Fruit fly (Drosophila melanogaster) whole organism, embryonic: ENCODE measurements around the gene CG14618.

ENCODE experiments used
- Ada2b ChIP-seq: fragments of 200-800 bp; sonication (Bioruptor generic); IDR thresholded peaks from 2 replicates; pipeline ENCODE4 v1.3.6; 2022; ENCODE audit warnings: missing biosample characterization, missing genetic modification characterization
- CG11085 ChIP-seq: fragments of 200-800 bp; sonication (Bioruptor generic); IDR thresholded peaks from 2 replicates; pipeline ENCODE4 v1.3.6; 2022; ENCODE audit warnings: missing biosample characterization, missing genetic modification characterization
- CG14860 ChIP-seq: fragments of 200-800 bp; sonication (Bioruptor generic); IDR thresholded peaks from 3 replicates; pipeline ENCODE4 v1.3.6; 2022; ENCODE audit warnings: missing biosample characterization, missing genetic modification characterization; ENCODE audit not compliant: partially characterized antibody
- CG15269 ChIP-seq: fragments of 200-800 bp; sonication (Bioruptor generic); optimal IDR thresholded peaks from 2 replicates; lab custom pipeline; 2018; ENCODE audit warnings: missing biosample characterization, mild to moderate bottlenecking, missing genetic modification characterization, moderate library complexity
- CG16813 ChIP-seq: fragments of 200-800 bp; sonication (Bioruptor generic); IDR thresholded peaks from 3 replicates; pipeline ENCODE4 v1.3.6; 2022; ENCODE audit warnings: missing biosample characterization, missing genetic modification characterization; ENCODE audit not compliant: partially characterized antibody
- CG17829 ChIP-seq: fragments of 200-800 bp; optimal IDR thresholded peaks from 2 replicates; lab custom pipeline; 2019; ENCODE audit warnings: missing biosample characterization, mild to moderate bottlenecking, missing genetic modification characterization, moderate library complexity
- CG30403 ChIP-seq: fragments of 200-800 bp; sonication (Bioruptor generic); optimal IDR thresholded peaks from 3 replicates; lab custom pipeline; 2016; ENCODE audit warnings: missing biosample characterization, missing genetic modification characterization
- CG33557 ChIP-seq: fragments of 200-800 bp; sonication (Bioruptor generic); optimal IDR thresholded peaks from 2 replicates; lab custom pipeline; 2019; ENCODE audit warnings: missing biosample characterization, mild to moderate bottlenecking, missing genetic modification characterization, moderate library complexity
- CG4707 ChIP-seq: fragments of 200-800 bp; sonication (Bioruptor generic); optimal IDR thresholded peaks from 2 replicates; lab custom pipeline; 2018; ENCODE audit warnings: missing biosample characterization, mild to moderate bottlenecking, missing genetic modification characterization, moderate library complexity
- CG6272 ChIP-seq: fragments of 200-800 bp; sonication (Bioruptor generic); IDR thresholded peaks from 2 replicates; pipeline ENCODE4 v1.3.6; 2022; ENCODE audit warnings: missing biosample characterization, missing genetic modification characterization
- CG6813 ChIP-seq: fragments of 200-800 bp; sonication (Bioruptor generic); optimal IDR thresholded peaks from 2 replicates; lab custom pipeline; 2017; ENCODE audit warnings: missing biosample characterization, missing genetic modification characterization, mild to moderate bottlenecking, moderate library complexity, missing genetic modification reagents
- CG7963 ChIP-seq: fragments of 200-800 bp; sonication (Bioruptor generic); IDR thresholded peaks from 3 replicates; pipeline ENCODE4 v1.3.6; 2022; ENCODE audit warnings: missing biosample characterization, missing genetic modification characterization; ENCODE audit not compliant: partially characterized antibody
- CG9609 ChIP-seq: fragments of 200-800 bp; sonication (Bioruptor generic); optimal IDR thresholded peaks from 3 replicates; lab custom pipeline; 2016; ENCODE audit warnings: missing biosample characterization, missing genetic modification characterization
- CrebB ChIP-seq: fragments of 200-800 bp; sonication (Bioruptor generic); optimal IDR thresholded peaks from 3 replicates; lab custom pipeline; 2018; ENCODE audit warnings: missing biosample characterization, mild to moderate bottlenecking, missing genetic modification characterization
- D19A ChIP-seq: fragments of 200-800 bp; optimal IDR thresholded peaks from 3 replicates; lab custom pipeline; 2019; ENCODE audit warnings: missing biosample characterization, mild to moderate bottlenecking, missing genetic modification characterization, moderate library complexity
- Deaf1 ChIP-seq: fragments of 200-800 bp; optimal IDR thresholded peaks from 3 replicates; lab custom pipeline; 2019; ENCODE audit warnings: missing biosample characterization, mild to moderate bottlenecking, missing genetic modification characterization, moderate library complexity
- Dfd ChIP-seq, 2 experiments: fragments of >200 bp; optimal IDR thresholded peaks; 2 replicates each; lab custom pipeline; 2017; ENCODE audit warnings: missing biosample characterization in 2 of 2, missing genetic modification characterization in 2 of 2
- Dip3 ChIP-seq: fragments of 200-800 bp; sonication (Bioruptor generic); optimal IDR thresholded peaks from 3 replicates; lab custom pipeline; 2016; ENCODE audit warnings: missing biosample characterization, missing genetic modification characterization
- Dll ChIP-seq: fragments of 200-800 bp; sonication (Bioruptor generic); IDR thresholded peaks from 4 replicates; pipeline ENCODE4 v1.3.6; 2022; ENCODE audit warnings: missing biosample characterization, missing genetic modification characterization; ENCODE audit not compliant: partially characterized antibody
- Dp ChIP-seq: fragments of 200-800 bp; sonication (Bioruptor generic); optimal IDR thresholded peaks from 2 replicates; lab custom pipeline; 2018; ENCODE audit warnings: missing biosample characterization, mild to moderate bottlenecking, missing genetic modification characterization, moderate library complexity
- Fer2 ChIP-seq: fragments of 200-800 bp; sonication (Bioruptor generic); optimal IDR thresholded peaks from 2 replicates; lab custom pipeline; 2018; ENCODE audit warnings: missing biosample characterization, mild to moderate bottlenecking, missing genetic modification characterization, moderate library complexity
- Gsc ChIP-seq: fragments of 200-800 bp; sonication (Bioruptor generic); IDR thresholded peaks from 2 replicates; pipeline ENCODE4 v1.3.6; 2022; ENCODE audit warnings: missing biosample characterization, missing genetic modification characterization
- HLH4C ChIP-seq: fragments of 200-800 bp; sonication (Bioruptor generic); IDR thresholded peaks from 3 replicates; pipeline ENCODE4 v1.3.6; 2022; ENCODE audit warnings: missing biosample characterization, missing genetic modification characterization; ENCODE audit not compliant: partially characterized antibody
- Hmx ChIP-seq: fragments of 200-800 bp; sonication (Bioruptor generic); optimal IDR thresholded peaks from 2 replicates; lab custom pipeline; 2016; ENCODE audit warnings: missing biosample characterization, missing genetic modification characterization
- Hr39 ChIP-seq: fragments of >200 bp; optimal IDR thresholded peaks from 2 replicates; lab custom pipeline; 2017
- MBD-R2 ChIP-seq: fragments of 200-800 bp; sonication (Bioruptor generic); IDR thresholded peaks from 2 replicates; pipeline ENCODE4 v1.3.6; 2022; ENCODE audit warnings: missing biosample characterization, missing genetic modification characterization
- Mad ChIP-seq: fragments of 200-800 bp; sonication (Bioruptor generic); optimal IDR thresholded peaks from 2 replicates; lab custom pipeline; 2016; ENCODE audit warnings: missing biosample characterization, missing genetic modification characterization
- Med ChIP-seq: fragments of 200-800 bp; sonication (Bioruptor generic); peaks from one replicate; lab custom pipeline; 2016; ENCODE audit warnings: missing biosample characterization, missing genetic modification characterization, mild to moderate bottlenecking, inconsistent platforms, moderate library complexity
- Neu2 ChIP-seq: fragments of 200-800 bp; sonication (Bioruptor generic); optimal IDR thresholded peaks from 3 replicates; lab custom pipeline; 2016; ENCODE audit warnings: missing biosample characterization, missing genetic modification characterization, borderline replicate concordance
- Scr ChIP-seq: fragments of 200-800 bp; sonication (Bioruptor generic); IDR thresholded peaks from 2 replicates; pipeline ENCODE4 v1.3.6; 2022; ENCODE audit warnings: missing biosample characterization, missing genetic modification characterization; ENCODE audit not compliant: partially characterized antibody
- Sin3A ChIP-seq: fragments of >200 bp; optimal IDR thresholded peaks from 2 replicates; lab custom pipeline; 2018
- Six4 ChIP-seq: fragments of 200-800 bp; sonication (Bioruptor generic); optimal IDR thresholded peaks from 2 replicates; lab custom pipeline; 2016; ENCODE audit warnings: missing biosample characterization, missing genetic modification characterization
- abd-A ChIP-seq: fragments of 200-800 bp; sonication (Bioruptor generic); optimal IDR thresholded peaks from 3 replicates; lab custom pipeline; 2019; ENCODE audit warnings: missing biosample characterization, mild to moderate bottlenecking, missing genetic modification characterization, moderate library complexity
- bowl ChIP-seq: fragments of 200-800 bp; sonication (Bioruptor generic); IDR thresholded peaks from 2 replicates; pipeline ENCODE4 v1.3.6; 2022; ENCODE audit warnings: missing biosample characterization, missing genetic modification characterization
- crp ChIP-seq, 2 experiments: fragments of 200-800 bp; sonication (Bioruptor generic); optimal IDR thresholded peaks; 2 replicates in 1 of 2; 3 replicates in 1 of 2; lab custom pipeline; 2017; ENCODE audit warnings: missing biosample characterization in 2 of 2, missing genetic modification characterization in 2 of 2, mild to moderate bottlenecking in 1 of 2, moderate library complexity in 1 of 2
- emc ChIP-seq: fragments of 200-800 bp; sonication (Bioruptor generic); optimal IDR thresholded peaks from 2 replicates; lab custom pipeline; 2016; ENCODE audit warnings: missing biosample characterization, missing genetic modification characterization
- ems ChIP-seq: fragments of 200-800 bp; sonication (Bioruptor generic); optimal IDR thresholded peaks from 3 replicates; lab custom pipeline; 2016; ENCODE audit warnings: missing biosample characterization, missing genetic modification characterization
- exex ChIP-seq: fragments of 200-800 bp; sonication (Bioruptor generic); optimal IDR thresholded peaks from 4 replicates; lab custom pipeline; 2018; ENCODE audit warnings: missing biosample characterization, mild to moderate bottlenecking, missing genetic modification characterization, moderate library complexity
- hth ChIP-seq: fragments of >200 bp; optimal IDR thresholded peaks from 2 replicates; lab custom pipeline; 2017; ENCODE audit warnings: inconsistent platforms
- lbe ChIP-seq: fragments of 200-800 bp; sonication (Bioruptor generic); optimal IDR thresholded peaks from 2 replicates; lab custom pipeline; 2016; ENCODE audit warnings: missing biosample characterization, mild to moderate bottlenecking, missing genetic modification characterization
- lmd ChIP-seq: fragments of 200-800 bp; sonication (Bioruptor generic); IDR thresholded peaks from 2 replicates; pipeline ENCODE4 v1.3.6; 2022; ENCODE audit warnings: missing biosample characterization, missing genetic modification characterization
- pan ChIP-seq, 4 experiments: fragments of >200 bp in 3 of 4; fragments of 200-800 bp in 1 of 4; sonication (Bioruptor generic) in 1 of 4; optimal IDR thresholded peaks in 3 of 4; IDR thresholded peaks in 1 of 4; 2 replicates each; pipeline versions ENCODE4 v1.3.6 to Lab custom; 2017 to 2022; ENCODE audit warnings: missing biosample characterization in 2 of 4, missing genetic modification characterization in 2 of 4, mixed read lengths in 1 of 4
- pnt ChIP-seq: fragments of 200-800 bp; sonication (Bioruptor generic); optimal IDR thresholded peaks from 3 replicates; lab custom pipeline; 2016; ENCODE audit warnings: missing biosample characterization, missing genetic modification characterization
- repo ChIP-seq: fragments of 200-800 bp; sonication (Bioruptor generic); optimal IDR thresholded peaks from 2 replicates; lab custom pipeline; 2016; ENCODE audit warnings: missing biosample characterization, missing genetic modification characterization
- run ChIP-seq: fragments of 200-800 bp; sonication (Bioruptor generic); optimal IDR thresholded peaks from 3 replicates; lab custom pipeline; 2018; ENCODE audit warnings: missing biosample characterization, mild to moderate bottlenecking, missing genetic modification characterization
- schlank ChIP-seq: fragments of 200-800 bp; sonication (Bioruptor generic); optimal IDR thresholded peaks from 2 replicates; lab custom pipeline; 2018; ENCODE audit warnings: missing biosample characterization, mild to moderate bottlenecking, missing genetic modification characterization
- slbo ChIP-seq: fragments of 200-800 bp; sonication (Bioruptor generic); IDR thresholded peaks from 2 replicates; pipeline ENCODE4 v1.3.6; 2022; ENCODE audit warnings: missing biosample characterization, missing genetic modification characterization
- tna ChIP-seq: fragments of 200-800 bp; sonication (Bioruptor generic); IDR thresholded peaks from 2 replicates; pipeline ENCODE4 v1.3.6; 2022; ENCODE audit warnings: missing biosample characterization, missing genetic modification characterization; ENCODE audit not compliant: partially characterized antibody
- twi ChIP-seq: fragments of 200-800 bp; optimal IDR thresholded peaks from 2 replicates; lab custom pipeline; 2019; ENCODE audit warnings: missing biosample characterization, mild to moderate bottlenecking, missing genetic modification characterization, moderate library complexity
- z ChIP-seq: fragments of 200-800 bp; sonication (Bioruptor generic); IDR thresholded peaks from 3 replicates; pipeline ENCODE4 v1.3.6; 2022; ENCODE audit warnings: missing biosample characterization, missing genetic modification characterization

The CG14618 gene

DNA sequence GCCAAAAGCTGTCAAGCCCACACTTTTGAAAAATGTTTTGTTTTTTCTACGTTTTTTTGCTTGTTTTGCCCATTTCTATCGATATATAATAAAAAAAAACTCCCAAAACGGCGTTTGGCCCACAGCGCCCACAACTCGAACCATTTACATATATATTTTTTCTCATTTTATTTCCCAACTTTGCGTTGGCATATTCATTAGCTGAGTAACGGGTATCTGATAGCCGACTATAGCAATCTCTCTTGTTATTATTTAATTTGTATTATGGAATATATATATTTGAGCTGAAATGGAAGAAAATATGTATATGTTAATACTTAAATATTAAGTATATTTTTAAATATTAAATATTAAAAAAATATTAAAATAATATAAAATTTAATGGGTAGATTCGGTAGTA, 13.0 kb downstream of the CG14618 start (continued):
- no peak for TF ChIP-seq Dfd (GFP tag; optimal IDR thresholded peaks at IDR 0.05; lab: Kevin White, UChicago)
- TF ChIP-seq Hmx, result no peak
- no peak for TF ChIP-seq MBD-R2 (GFP tag; lab: Robert Waterston, UW)
- TF ChIP-seq CrebB (tag; lab: Kevin White, UChicago), result no peak
- no peak for TF ChIP-seq Dip3 (GFP tag; lab: Kevin White, UChicago)
- no peak for TF ChIP-seq Ada2b (GFP tag; lab: Robert Waterston, UW)
- no peak for TF ChIP-seq Neu2 (GFP tag; lab: Kevin White, UChicago)
- TF ChIP-seq Deaf1 (tag; lab: Kevin White, UChicago), result no peak
- no peak for TF ChIP-seq CG15269 (tag; lab: Kevin White, UChicago)
- TF ChIP-seq tna (GFP tag; lab: Robert Waterston, UW), result peak; percentile 32; the same call in 1 of the 2 replicates
- TF ChIP-seq CG14860, result peak; percentile 49; the same call in 1 of the 3 replicates
- TF ChIP-seq CG7963 (GFP tag; lab: Robert Waterston, UW), result 0 out of 3 replicates have a peak, but pooled peaks have one; percentile 37
- TF ChIP-seq Scr (GFP tag; lab: Robert Waterston, UW), result peak; percentile 42
- TF ChIP-seq run (tag; lab: Kevin White, UChicago), result no peak
- no peak for TF ChIP-seq CG4707 (GFP tag; lab: Kevin White, UChicago)
- no peak for TF ChIP-seq CG11085 (GFP tag; lab: Robert Waterston, UW)
- TF ChIP-seq Six4, result no peak
- TF ChIP-seq CG6272 (GFP tag; lab: Robert Waterston, UW), result no peak
- no peak for TF ChIP-seq Fer2
- TF ChIP-seq CG30403 (GFP tag; lab: Kevin White, UChicago), result no peak
- no peak for TF ChIP-seq lmd (GFP tag; lab: Robert Waterston, UW)
- TF ChIP-seq Hr39, result no peak
- TF ChIP-seq CG16813, result no peak
- no peak for TF ChIP-seq repo (GFP tag; lab: Kevin White, UChicago)
- TF ChIP-seq HLH4C (GFP tag; lab: Robert Waterston, UW), result peak; percentile 78; the same call in 2 of the 3 replicates

dm6 chrX:22486919-22487634, 13.6 kb downstream of the CG14618 start:
- no peak for TF ChIP-seq Sin3A
- TF ChIP-seq pnt (GFP tag; lab: Kevin White, UChicago), result no peak
- TF ChIP-seq z (GFP tag; lab: Robert Waterston, UW), result no peak
- TF ChIP-seq emc (GFP tag; lab: Kevin White, UChicago), result no peak
- TF ChIP-seq twi (tag; lab: Kevin White, UChicago), result no peak
- peak; percentile 29 for TF ChIP-seq abd-A (tag; lab: Kevin White, UChicago)
- no peak for TF ChIP-seq Mad (GFP tag; lab: Kevin White, UChicago)
- no peak for TF ChIP-seq bowl (GFP tag; lab: Robert Waterston, UW)
- no peak for TF ChIP-seq CG9609
- no peak for TF ChIP-seq Dll (GFP tag; lab: Robert Waterston, UW)
- TF ChIP-seq pan (optimal IDR thresholded peaks at IDR 0.05; lab: Kevin White, UChicago), result no peak
- no peak for TF ChIP-seq pan (GFP tag; optimal IDR thresholded peaks at IDR 0.05 in 1 of 2, IDR thresholded peaks at IDR 0.05 in 1 of 2)
- TF ChIP-seq Dp (GFP tag; lab: Kevin White, UChicago), result peak; percentile 34
- TF ChIP-seq lbe (GFP tag; lab: Kevin White, UChicago), result peak; percentile 11
- TF ChIP-seq CG17829 (tag; lab: Kevin White, UChicago), result no peak
- no peak for TF ChIP-seq CG33557
- peak; percentile 58 for TF ChIP-seq Med
- TF ChIP-seq ems (GFP tag; lab: Kevin White, UChicago), result no peak
- TF ChIP-seq D19A (tag; lab: Kevin White, UChicago), result no peak
- no peak for TF ChIP-seq slbo
- no peak for TF ChIP-seq CG6813 (GFP tag; lab: Kevin White, UChicago)
- peak; percentile 28 for TF ChIP-seq exex (tag; lab: Kevin White, UChicago)
- no peak for TF ChIP-seq schlank
- TF ChIP-seq crp (GFP tag; optimal IDR thresholded peaks at IDR 0.05; lab: Kevin White, UChicago), result peak in 1 of 2 experiments; percentile 77
- no peak for TF ChIP-seq hth (lab: Kevin White, UChicago)
- no peak for TF ChIP-seq Gsc (GFP tag; lab: Robert Waterston, UW)
